Fruit fly (Drosophila melanogaster) whole organism, embryonic: ENCODE data around the gene pot.

Source experiments
- ATbp ChIP-seq: fragments of 200-800 bp; sonication (Bioruptor generic); optimal IDR thresholded peaks from 2 replicates; lab custom pipeline; 2017; ENCODE audit warnings: missing biosample characterization, mild to moderate bottlenecking, missing genetic modification characterization, missing genetic modification reagents
- Atf6 ChIP-seq: fragments of 200-800 bp; sonication (Bioruptor generic); IDR thresholded peaks from 2 replicates; pipeline ENCODE4 v1.3.6; 2022; ENCODE audit warnings: missing biosample characterization, missing genetic modification characterization
- BEAF-32 ChIP-seq: fragments of 200-800 bp; sonication (Bioruptor generic); optimal IDR thresholded peaks from 3 replicates; lab custom pipeline; 2017; ENCODE audit warnings: missing biosample characterization, missing genetic modification characterization, mild to moderate bottlenecking, moderate library complexity, missing genetic modification reagents
- CG10209 ChIP-seq: fragments of 200-800 bp; sonication (Bioruptor generic); optimal IDR thresholded peaks from 3 replicates; lab custom pipeline; 2017; ENCODE audit warnings: missing biosample characterization, mild to moderate bottlenecking, missing genetic modification characterization, missing genetic modification reagents
- CG1024 ChIP-seq: fragments of 200-800 bp; sonication (Bioruptor generic); IDR thresholded peaks from 2 replicates; pipeline ENCODE4 v1.3.6; 2022; ENCODE audit warnings: missing biosample characterization, missing genetic modification characterization
- CG10366 ChIP-seq: fragments of 200-800 bp; sonication (Bioruptor generic); IDR thresholded peaks from 2 replicates; pipeline ENCODE4 v1.3.6; 2022; ENCODE audit warnings: missing biosample characterization, missing genetic modification characterization
- CG10543 ChIP-seq: fragments of 200-800 bp; sonication (Bioruptor generic); optimal IDR thresholded peaks from 3 replicates; lab custom pipeline; 2017; ENCODE audit warnings: missing biosample characterization, mild to moderate bottlenecking, missing genetic modification characterization, moderate library complexity
- CG12942 ChIP-seq: fragments of 200-800 bp; sonication (Bioruptor generic); optimal IDR thresholded peaks from 3 replicates; lab custom pipeline; 2016; ENCODE audit warnings: missing biosample characterization, missing genetic modification characterization
- CG1529 ChIP-seq: fragments of 200-800 bp; sonication (Bioruptor generic); optimal IDR thresholded peaks from 3 replicates; lab custom pipeline; 2018; ENCODE audit warnings: missing biosample characterization, missing genetic modification characterization
- CG17328 ChIP-seq: fragments of 200-800 bp; sonication (Bioruptor generic); IDR thresholded peaks from 2 replicates; pipeline ENCODE4 v1.3.6; 2022; ENCODE audit warnings: missing biosample characterization, missing genetic modification characterization
- CG17568 ChIP-seq: fragments of 200-800 bp; sonication (Bioruptor generic); optimal IDR thresholded peaks from 2 replicates; lab custom pipeline; 2018; ENCODE audit warnings: missing biosample characterization, mild to moderate bottlenecking, missing genetic modification characterization, moderate library complexity
- CG17802 ChIP-seq: fragments of 200-800 bp; sonication (Bioruptor generic); optimal IDR thresholded peaks from 2 replicates; lab custom pipeline; 2018; ENCODE audit warnings: missing biosample characterization, mild to moderate bottlenecking, missing genetic modification characterization, moderate library complexity
- CG3407 ChIP-seq: fragments of 200-800 bp; sonication (Bioruptor generic); optimal IDR thresholded peaks from 2 replicates; lab custom pipeline; 2018; ENCODE audit warnings: missing biosample characterization, mild to moderate bottlenecking, missing genetic modification characterization
- CG42726 ChIP-seq: fragments of 200-800 bp; sonication (Bioruptor generic); IDR thresholded peaks from 2 replicates; pipeline ENCODE4 v1.3.6; 2022; ENCODE audit warnings: missing biosample characterization, missing genetic modification characterization; ENCODE audit not compliant: partially characterized antibody
- CG5953 ChIP-seq: fragments of 200-800 bp; sonication (Bioruptor generic); IDR thresholded peaks from 2 replicates; pipeline ENCODE4 v1.3.6; 2022; ENCODE audit warnings: missing biosample characterization, missing genetic modification characterization
- CG6683 ChIP-seq: fragments of 200-800 bp; sonication (Bioruptor generic); optimal IDR thresholded peaks from 2 replicates; lab custom pipeline; 2017; ENCODE audit warnings: missing biosample characterization, mild to moderate bottlenecking, missing genetic modification characterization, missing genetic modification reagents
- CG7745 ChIP-seq: fragments of 200-800 bp; sonication (Bioruptor generic); optimal IDR thresholded peaks from 2 replicates; lab custom pipeline; 2018; ENCODE audit warnings: missing biosample characterization, mild to moderate bottlenecking, missing genetic modification characterization, moderate library complexity
- CG7987 ChIP-seq: fragments of 200-800 bp; sonication (Bioruptor generic); optimal IDR thresholded peaks from 2 replicates; lab custom pipeline; 2018; ENCODE audit warnings: missing biosample characterization, mild to moderate bottlenecking, missing genetic modification characterization, moderate library complexity
- CG8924 ChIP-seq: fragments of 200-800 bp; optimal IDR thresholded peaks from 3 replicates; lab custom pipeline; 2019; ENCODE audit warnings: missing biosample characterization, mild to moderate bottlenecking, missing genetic modification characterization, moderate library complexity
- CG9215 ChIP-seq: fragments of 200-800 bp; sonication (Bioruptor generic); IDR thresholded peaks from 2 replicates; pipeline ENCODE4 v1.3.6; 2022; ENCODE audit warnings: missing biosample characterization, missing genetic modification characterization
- CG9727 ChIP-seq: fragments of 200-800 bp; sonication (Bioruptor generic); optimal IDR thresholded peaks from 3 replicates; lab custom pipeline; 2017; ENCODE audit warnings: missing biosample characterization, mild to moderate bottlenecking, missing genetic modification characterization
- CHES-1-like ChIP-seq: fragments of 200-800 bp; sonication (Bioruptor generic); optimal IDR thresholded peaks from 2 replicates; lab custom pipeline; 2016; ENCODE audit warnings: missing biosample characterization, missing genetic modification characterization
- D ChIP-seq, 2 experiments: fragments of 200-800 bp in 1 of 2; fragments of >200 bp in 1 of 2; sonication (Bioruptor generic) in 1 of 2; optimal IDR thresholded peaks; 2 replicates in 1 of 2; 3 replicates in 1 of 2; lab custom pipeline; 2017; ENCODE audit warnings: mild to moderate bottlenecking in 1 of 2, missing biosample characterization in 1 of 2, missing genetic modification characterization in 1 of 2, missing genetic modification reagents in 1 of 2
- Eip74EF ChIP-seq, 2 experiments: fragments of 200-800 bp in 1 of 2; fragments of >200 bp in 1 of 2; sonication (Bioruptor generic) in 1 of 2; optimal IDR thresholded peaks; 2 replicates each; lab custom pipeline; 2017 to 2019; ENCODE audit warnings: missing biosample characterization in 2 of 2, missing genetic modification characterization in 2 of 2, mild to moderate bottlenecking in 1 of 2, moderate library complexity in 1 of 2
- Ets65A ChIP-seq: fragments of 200-800 bp; sonication (Bioruptor generic); peaks from one replicate; lab custom pipeline; 2016; ENCODE audit warnings: missing biosample characterization, missing genetic modification characterization
- HLHmδ ChIP-seq: fragments of 200-800 bp; sonication (Bioruptor generic); optimal IDR thresholded peaks from 2 replicates; lab custom pipeline; 2018; ENCODE audit warnings: missing biosample characterization, mild to moderate bottlenecking, missing genetic modification characterization, moderate library complexity
- NFAT ChIP-seq: fragments of 200-800 bp; sonication (Bioruptor generic); IDR thresholded peaks from 2 replicates; pipeline ENCODE4 v1.3.6; 2022; ENCODE audit warnings: missing biosample characterization, missing genetic modification characterization
- Ssrp ChIP-seq: fragments of 200-800 bp; sonication (Bioruptor generic); optimal IDR thresholded peaks from 2 replicates; lab custom pipeline; 2018; ENCODE audit warnings: missing biosample characterization, mild to moderate bottlenecking, missing genetic modification characterization, moderate library complexity
- bigmax ChIP-seq: fragments of 200-800 bp; sonication (Bioruptor generic); optimal IDR thresholded peaks from 2 replicates; lab custom pipeline; 2018; ENCODE audit warnings: missing biosample characterization, mild to moderate bottlenecking, missing genetic modification characterization
- dan ChIP-seq: fragments of 200-800 bp; sonication (Bioruptor generic); IDR thresholded peaks from 2 replicates; pipeline ENCODE4 v1.3.6; 2022; ENCODE audit warnings: missing biosample characterization, missing genetic modification characterization
- gcm ChIP-seq: fragments of 200-800 bp; sonication (Bioruptor generic); optimal IDR thresholded peaks from 2 replicates; lab custom pipeline; 2019; ENCODE audit warnings: missing biosample characterization, mild to moderate bottlenecking, missing genetic modification characterization, moderate library complexity
- grn ChIP-seq: fragments of 200-800 bp; sonication (Bioruptor generic); optimal IDR thresholded peaks from 3 replicates; lab custom pipeline; 2017; ENCODE audit warnings: missing biosample characterization, missing genetic modification characterization
- ken ChIP-seq: fragments of 200-800 bp; sonication (Bioruptor generic); IDR thresholded peaks from 3 replicates; pipeline ENCODE4 v1.3.6; 2022; ENCODE audit warnings: missing biosample characterization, missing genetic modification characterization
- lbe ChIP-seq: fragments of 200-800 bp; sonication (Bioruptor generic); optimal IDR thresholded peaks from 2 replicates; lab custom pipeline; 2016; ENCODE audit warnings: missing biosample characterization, mild to moderate bottlenecking, missing genetic modification characterization
- mam ChIP-seq: fragments of 200-800 bp; sonication (Bioruptor generic); optimal IDR thresholded peaks from 3 replicates; lab custom pipeline; 2016; ENCODE audit warnings: missing biosample characterization, missing genetic modification characterization
- nerfin-1 ChIP-seq: fragments of 200-800 bp; sonication (Bioruptor generic); optimal IDR thresholded peaks from 3 replicates; lab custom pipeline; 2019; ENCODE audit warnings: missing biosample characterization, mild to moderate bottlenecking, missing genetic modification characterization, moderate library complexity
- nom ChIP-seq: fragments of 200-800 bp; sonication (Bioruptor generic); optimal IDR thresholded peaks from 2 replicates; lab custom pipeline; 2017; ENCODE audit warnings: missing biosample characterization, missing genetic modification characterization, mild to moderate bottlenecking, moderate library complexity, missing genetic modification reagents
- pzg ChIP-seq: fragments of 200-800 bp; sonication (Bioruptor generic); optimal IDR thresholded peaks from 3 replicates; lab custom pipeline; 2018; ENCODE audit warnings: missing biosample characterization, mild to moderate bottlenecking, missing genetic modification characterization, moderate library complexity
- sc ChIP-seq, 3 experiments: fragments of >200 bp in 2 of 3; fragments of 200-800 bp in 1 of 3; sonication (Bioruptor generic) in 1 of 3; optimal IDR thresholded peaks; 2 replicates in 2 of 3; 3 replicates in 1 of 3; lab custom pipeline; 2017; ENCODE audit warnings: mild to moderate bottlenecking in 1 of 3, missing biosample characterization in 1 of 3, missing genetic modification characterization in 1 of 3, missing genetic modification reagents in 1 of 3
- scrt ChIP-seq: fragments of 200-800 bp; sonication (Bioruptor generic); optimal IDR thresholded peaks from 2 replicates; lab custom pipeline; 2018; ENCODE audit warnings: missing biosample characterization, mild to moderate bottlenecking, missing genetic modification characterization, moderate library complexity
- sens-2 ChIP-seq: fragments of 200-800 bp; sonication (Bioruptor generic); IDR thresholded peaks from 2 replicates; pipeline ENCODE4 v1.3.6; 2022; ENCODE audit warnings: missing biosample characterization, missing genetic modification characterization
- seq ChIP-seq: fragments of 200-800 bp; sonication (Bioruptor generic); IDR thresholded peaks from 2 replicates; pipeline ENCODE4 v1.3.6; 2022; ENCODE audit warnings: missing biosample characterization, missing genetic modification characterization
- shn ChIP-seq: fragments of 200-800 bp; sonication (Bioruptor generic); optimal IDR thresholded peaks from 3 replicates; lab custom pipeline; 2016; ENCODE audit warnings: missing biosample characterization, missing genetic modification characterization
- slou ChIP-seq: fragments of 200-800 bp; sonication (Bioruptor generic); optimal IDR thresholded peaks from 3 replicates; lab custom pipeline; 2016; ENCODE audit warnings: missing biosample characterization, missing genetic modification characterization
- sqz ChIP-seq: fragments of 200-800 bp; sonication (Bioruptor generic); optimal IDR thresholded peaks from 3 replicates; lab custom pipeline; 2018; ENCODE audit warnings: missing biosample characterization, mild to moderate bottlenecking, missing genetic modification characterization
- vvl ChIP-seq: fragments of 200-800 bp; sonication (Bioruptor generic); IDR thresholded peaks from 2 replicates; pipeline ENCODE4 v1.3.6; 2022; ENCODE audit warnings: missing biosample characterization, missing genetic modification characterization
- wek ChIP-seq: fragments of 200-800 bp; sonication (Bioruptor generic); optimal IDR thresholded peaks from 3 replicates; lab custom pipeline; 2018; ENCODE audit warnings: missing biosample characterization, mild to moderate bottlenecking, missing genetic modification characterization, moderate library complexity
- zen2 ChIP-seq: fragments of 200-800 bp; sonication (Bioruptor generic); IDR thresholded peaks from 3 replicates; pipeline ENCODE4 v1.3.6; 2022; ENCODE audit warnings: missing biosample characterization, missing genetic modification characterization; ENCODE audit not compliant: partially characterized antibody

The pot gene

dm6 chrX:11915154-11915593 lies 1.9 kb downstream of the pot start (continued):
- TF ChIP-seq wek (GFP tag; lab: Kevin White, UChicago), result peak; percentile 15
- peak; percentile 15; the same call in 1 of the 2 replicates for TF ChIP-seq CG1024 (GFP tag; lab: Robert Waterston, UW)
- peak; percentile 74; the same call in 2 of the 3 replicates for TF ChIP-seq ken (GFP tag; lab: Robert Waterston, UW)
- peak; percentile 78 for TF ChIP-seq CG17328 (GFP tag; lab: Robert Waterston, UW)
- peak; percentile 51; the same call in 1 of the 2 replicates for TF ChIP-seq sens-2 (GFP tag; lab: Robert Waterston, UW)
- no peak for TF ChIP-seq pzg (GFP tag; lab: Kevin White, UChicago)
- TF ChIP-seq dan (GFP tag; lab: Robert Waterston, UW), result peak; percentile 71
- peak; percentile 53 for TF ChIP-seq CG17802 (tag; lab: Kevin White, UChicago)
- TF ChIP-seq CG17568 (GFP tag; lab: Kevin White, UChicago), result peak; percentile 75
- TF ChIP-seq nom (GFP tag; lab: Kevin White, UChicago), result peak; percentile 85
- no peak for TF ChIP-seq BEAF-32 (GFP tag; lab: Kevin White, UChicago)
- peak; percentile 84 for TF ChIP-seq seq
- peak; percentile 33 for TF ChIP-seq Ets65A (GFP tag; lab: Kevin White, UChicago)
- peak; percentile 94 for TF ChIP-seq CG8924 (tag; lab: Kevin White, UChicago)
- peak; percentile 94 for TF ChIP-seq CG9727 (GFP tag; lab: Kevin White, UChicago)
- no peak for TF ChIP-seq bigmax (GFP tag; lab: Kevin White, UChicago)
- peak; percentile 84 for TF ChIP-seq CG9215 (GFP tag; lab: Robert Waterston, UW)
- TF ChIP-seq CG10209 (GFP tag; lab: Kevin White, UChicago), result peak; percentile 90
- peak; percentile 64 for TF ChIP-seq CG12942 (GFP tag; lab: Kevin White, UChicago)
- peak; percentile 84 for TF ChIP-seq sqz
- TF ChIP-seq CG10543, result peak; percentile 94
- peak; percentile 85 for TF ChIP-seq scrt (GFP tag; lab: Kevin White, UChicago)
- TF ChIP-seq CG7987 (GFP tag; lab: Kevin White, UChicago), result peak; percentile 61
- TF ChIP-seq CG10366 (GFP tag; lab: Robert Waterston, UW), result peak; percentile 74
- no peak for TF ChIP-seq grn (GFP tag; lab: Kevin White, UChicago)
- TF ChIP-seq gcm (GFP tag; lab: Kevin White, UChicago), result peak; percentile 92
- TF ChIP-seq HLHmδ (GFP tag; lab: Kevin White, UChicago), result no peak
- TF ChIP-seq CG5953 (GFP tag; lab: Robert Waterston, UW), result peak; percentile 39; the same call in 1 of the 2 replicates
- peak; percentile 89 for TF ChIP-seq vvl (GFP tag; lab: Robert Waterston, UW)
- no peak for TF ChIP-seq CG7745
- TF ChIP-seq CHES-1-like (GFP tag; lab: Kevin White, UChicago), result peak; percentile 7
- TF ChIP-seq zen2 (GFP tag; lab: Robert Waterston, UW), result no peak
- no peak for TF ChIP-seq sc (optimal IDR thresholded peaks at IDR 0.05; lab: Kevin White, UChicago)
- TF ChIP-seq sc (GFP tag; optimal IDR thresholded peaks at IDR 0.05; lab: Kevin White, UChicago), result peak; percentile 82
- TF ChIP-seq Eip74EF (GFP tag; optimal IDR thresholded peaks at IDR 0.05; lab: Kevin White, UChicago), result peak in 1 of 2 experiments; percentile 89
- peak; percentile 90 for TF ChIP-seq nerfin-1 (tag; lab: Kevin White, UChicago)
- peak; percentile 59 for TF ChIP-seq NFAT (GFP tag; lab: Robert Waterston, UW)
- TF ChIP-seq ATbp (GFP tag; lab: Kevin White, UChicago), result peak; percentile 89
- TF ChIP-seq CG42726 (GFP tag; lab: Robert Waterston, UW), result no peak
- peak; percentile 93 for TF ChIP-seq Ssrp
- TF ChIP-seq CG1529 (GFP tag; lab: Kevin White, UChicago), result peak; percentile 78
- TF ChIP-seq shn (GFP tag; lab: Kevin White, UChicago), result no peak
- peak; percentile 79 for TF ChIP-seq slou (GFP tag; lab: Kevin White, UChicago)
- TF ChIP-seq lbe (GFP tag; lab: Kevin White, UChicago), result peak; percentile 65
- TF ChIP-seq CG3407 (GFP tag; lab: Kevin White, UChicago), result peak; percentile 82
- peak; percentile 2 for TF ChIP-seq mam (GFP tag; lab: Kevin White, UChicago)
- peak; percentile 83 for TF ChIP-seq Atf6 (GFP tag; lab: Robert Waterston, UW)
- TF ChIP-seq D (optimal IDR thresholded peaks at IDR 0.05; lab: Kevin White, UChicago), result no peak
- peak; percentile 88 for TF ChIP-seq D (GFP tag; optimal IDR thresholded peaks at IDR 0.05; lab: Kevin White, UChicago)
- peak; percentile 76 for TF ChIP-seq CG6683 (GFP tag; lab: Kevin White, UChicago)
